Worm (Caenorhabditis elegans): ENCODE results near the gene try-8.

try-8 gene

DNA sequence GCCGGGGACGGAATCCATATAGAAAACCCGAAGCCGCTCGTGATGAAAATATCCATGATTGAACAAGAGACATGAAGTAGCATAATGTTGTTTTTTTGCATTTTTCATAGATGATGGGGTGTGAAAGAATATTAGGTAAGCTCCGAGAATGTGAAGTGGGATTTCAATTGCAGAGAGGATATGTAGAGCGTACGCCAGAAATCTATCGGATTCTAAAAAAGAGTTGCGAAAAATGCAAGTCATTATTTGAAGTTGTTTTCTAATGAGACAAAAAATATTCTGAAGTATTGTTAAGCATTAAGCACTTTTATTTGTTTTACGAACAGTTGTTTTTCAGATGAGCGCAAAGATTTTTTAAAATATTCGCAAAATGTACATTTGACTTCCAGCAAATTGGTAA, 29.8 kb downstream of the try-8 start, which contains the start of gene F18E3.10:
F18E3.10 (minus strand) TSS at position 101 of the 400 bp plus-strand sequence.
- no peak for TF ChIP-seq nhr-20 (tag; optimal IDR thresholded peaks at IDR 0.05)
- TF ChIP-seq fos-1 (tag; optimal IDR thresholded peaks at IDR 0.05): no peak
- TF ChIP-seq nhr-85 (tag): no peak
- TF ChIP-seq aha-1 (tag; optimal IDR thresholded peaks at IDR 0.05): no peak
- no peak for TF ChIP-seq aly-2 (tag; optimal IDR thresholded peaks at IDR 0.05)
- TF ChIP-seq unc-86 (tag; optimal IDR thresholded peaks at IDR 0.05): no peak
- TF ChIP-seq lin-39 (tag; optimal IDR thresholded peaks at IDR 0.05): no peak
- no peak for TF ChIP-seq zip-4 (GFP tag; optimal IDR thresholded peaks at IDR 0.05)
- TF ChIP-seq lin-13 (GFP tag; optimal IDR thresholded peaks at IDR 0.05): no peak
- TF ChIP-seq dpl-1 (GFP tag; optimal IDR thresholded peaks at IDR 0.05): no peak
- TF ChIP-seq F16B12.6 (tag; optimal IDR thresholded peaks at IDR 0.05): no peak
- no peak for TF ChIP-seq lin-15B (tag; optimal IDR thresholded peaks at IDR 0.05)
- TF ChIP-seq nhr-28 (tag; optimal IDR thresholded peaks at IDR 0.05): no peak

DNA sequence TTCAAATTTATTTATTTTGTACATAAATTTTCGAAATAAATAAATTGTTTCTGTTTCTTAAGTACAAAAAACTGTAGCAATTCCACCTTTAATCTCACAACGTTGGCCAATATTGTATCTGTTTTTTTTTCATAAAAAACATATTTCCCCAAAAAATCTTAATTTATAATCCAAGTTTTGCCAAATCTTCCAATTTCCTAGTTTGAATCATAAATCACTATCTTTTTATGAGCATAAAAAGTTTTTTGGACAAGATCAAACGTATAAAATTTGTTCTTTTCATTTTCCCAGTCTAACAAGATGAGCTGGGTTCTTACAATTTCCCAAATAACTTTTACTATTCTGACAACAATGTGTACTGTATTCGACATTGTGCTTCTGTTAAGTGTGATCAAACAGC, 34.0 kb downstream of the try-8 start, which contains the start of gene srxa-4:
srxa-4 (plus strand) TSS at position 301 of the 400 bp plus-strand sequence.
- TF ChIP-seq hlh-4 (tag; optimal IDR thresholded peaks at IDR 0.05): no peak
- TF ChIP-seq fos-1 (tag; optimal IDR thresholded peaks at IDR 0.05): no peak
- TF ChIP-seq ceh-8 (GFP tag; optimal IDR thresholded peaks at IDR 0.05): no peak
- TF ChIP-seq nhr-11 (tag; optimal IDR thresholded peaks at IDR 0.05): no peak
- no peak for TF ChIP-seq hpl-2 (GFP tag; optimal IDR thresholded peaks at IDR 0.05)
- TF ChIP-seq lsy-2 (tag; optimal IDR thresholded peaks at IDR 0.05): no peak
- TF ChIP-seq mab-9 (GFP tag; IDR thresholded peaks at IDR 0.05): no peak
- no peak for TF ChIP-seq vab-15 (tag; optimal IDR thresholded peaks at IDR 0.05)
- TF ChIP-seq unc-98 (GFP tag; IDR thresholded peaks at IDR 0.05): no peak
- TF ChIP-seq dsc-1 (tag; optimal IDR thresholded peaks at IDR 0.05): no peak
- TF ChIP-seq alr-1 (tag; optimal IDR thresholded peaks at IDR 0.05; ENCODE audit: borderline replicate concordance): no peak
- no peak for TF ChIP-seq tbx-2 (tag; optimal IDR thresholded peaks at IDR 0.05)
- no peak for TF ChIP-seq elt-3 (tag; optimal IDR thresholded peaks at IDR 0.05)
- TF ChIP-seq dpl-1 (GFP tag; optimal IDR thresholded peaks at IDR 0.05): no peak

DNA sequence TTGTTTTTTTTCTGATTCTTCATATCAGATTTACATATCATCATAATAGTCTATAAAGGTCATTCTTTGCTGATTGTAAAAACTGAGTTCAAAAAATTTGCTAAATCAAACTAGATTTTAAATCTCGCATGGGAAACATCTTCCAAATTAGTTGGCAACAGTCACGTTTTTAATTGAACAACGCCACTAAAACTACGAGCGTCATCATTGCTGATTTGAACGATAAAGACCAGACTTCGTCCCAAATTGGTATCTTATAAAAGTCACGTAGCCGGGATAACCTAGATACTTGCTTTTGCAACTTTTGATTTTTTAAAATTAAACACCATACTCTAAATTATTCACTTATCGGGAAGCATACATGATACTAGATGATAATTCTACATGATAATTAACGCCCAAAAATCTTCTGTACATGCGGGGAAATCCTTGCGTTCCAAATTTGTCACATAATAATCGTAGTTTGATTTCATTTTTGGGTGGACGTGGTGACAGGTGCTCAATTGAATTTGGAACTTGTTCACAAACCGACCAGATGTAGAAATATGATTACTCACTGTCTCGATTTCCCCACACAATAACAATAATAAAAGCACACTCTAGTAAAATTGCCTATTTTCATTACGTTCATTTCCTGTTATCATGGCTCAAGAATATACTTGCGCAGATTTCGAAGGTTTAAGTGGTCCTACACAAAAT, 37.0 kb downstream of the try-8 start, which contains the start of gene srw-67:
srw-67 (plus strand) TSS at position 643 of the 699 bp plus-strand sequence.
- no peak for TF ChIP-seq jun-1 (tag; optimal IDR thresholded peaks at IDR 0.05)
- TF ChIP-seq mef-2 (tag; optimal IDR thresholded peaks at IDR 0.05): no peak
- TF ChIP-seq blmp-1 (tag; optimal IDR thresholded peaks at IDR 0.05): peak; percentile 14
- no peak for TF ChIP-seq efl-1 (optimal IDR thresholded peaks at IDR 0.05)
- peak in 1 of 2 experiments; percentile 41 for TF ChIP-seq efl-1 (GFP tag; optimal IDR thresholded peaks at IDR 0.05 in 1 of 2)
- TF ChIP-seq ztf-11 (tag; optimal IDR thresholded peaks at IDR 0.05): no peak
- TF ChIP-seq swsn-7 (tag; optimal IDR thresholded peaks at IDR 0.05): no peak
- peak in 1 of 6 experiments; percentile 33 for TF ChIP-seq elt-3 (tag; optimal IDR thresholded peaks at IDR 0.05)
- TF ChIP-seq snu-23 (GFP tag; optimal IDR thresholded peaks at IDR 0.05): no peak
- TF ChIP-seq nhr-11 (tag; optimal IDR thresholded peaks at IDR 0.05): no peak

DNA sequence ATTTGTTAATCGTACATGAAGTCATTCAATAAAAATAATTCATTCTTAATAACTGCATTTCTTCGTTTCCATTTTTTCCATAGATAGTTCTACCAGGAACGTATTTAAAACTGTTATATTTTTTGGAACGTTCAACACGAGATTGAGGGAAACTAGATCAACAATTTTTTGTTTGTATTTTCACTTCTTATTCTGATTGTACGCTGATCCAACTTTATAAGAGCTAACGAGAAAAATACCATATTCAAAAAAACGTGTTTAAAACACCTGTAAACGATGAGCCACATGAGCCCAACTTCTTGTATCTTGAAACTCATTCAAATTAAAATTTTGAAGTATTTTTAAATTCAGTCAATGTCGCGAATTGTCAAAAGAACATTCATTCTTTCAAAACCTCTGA, 37.6 kb downstream of the try-8 start:
- TF ChIP-seq grh-1 (GFP tag; IDR thresholded peaks at IDR 0.05) (no peak), lin-35 (GFP tag; optimal IDR thresholded peaks at IDR 0.05) (peak in 1 of 2 experiments; percentile 17)
